Worm (Caenorhabditis elegans): Measurements from ENCODE around the gene mak-2.

The mak-2 gene

ce11 chrIV:842630-843029, 42.5 kb upstream of the mak-2 start:
- TF ChIP-seq xbp-1 (tag; optimal IDR thresholded peaks at IDR 0.05) (peak; percentile 19), swsn-7 (tag; optimal IDR thresholded peaks at IDR 0.05) (peak; percentile 53), F16B12.6 (tag; optimal IDR thresholded peaks at IDR 0.05) (peak; percentile 39), nhr-20 (tag; optimal IDR thresholded peaks at IDR 0.05) (peak; percentile 60), sptf-1 (tag; optimal IDR thresholded peaks at IDR 0.05) (no peak), ceh-88 (GFP tag; IDR thresholded peaks at IDR 0.05) (no peak), dsc-1 (tag; optimal IDR thresholded peaks at IDR 0.05) (peak; percentile 55), mep-1 (tag; optimal IDR thresholded peaks at IDR 0.05) (peak; percentile 58), mdl-1 (tag; optimal IDR thresholded peaks at IDR 0.05) (peak in 1 of 2 experiments; percentile 64), lin-14 (GFP tag; optimal IDR thresholded peaks at IDR 0.05) (no peak), egl-13 (tag; optimal IDR thresholded peaks at IDR 0.05) (no peak), ztf-4 (tag; optimal IDR thresholded peaks at IDR 0.05) (no peak), unc-30 (tag; optimal IDR thresholded peaks at IDR 0.05) (no peak), nhr-12 (tag; optimal IDR thresholded peaks at IDR 0.05) (no peak), snpc-4 (tag; optimal IDR thresholded peaks at IDR 0.05) (peak; percentile 47), unc-130 (tag; optimal IDR thresholded peaks at IDR 0.05) (no peak), snu-23 (GFP tag; optimal IDR thresholded peaks at IDR 0.05) (peak; percentile 77), unc-86 (tag; optimal IDR thresholded peaks at IDR 0.05) (no peak), lin-15B (tag; optimal IDR thresholded peaks at IDR 0.05) (no peak), ztf-11 (tag; optimal IDR thresholded peaks at IDR 0.05) (peak in 1 of 2 experiments; percentile 38), pax-3 (tag; optimal IDR thresholded peaks at IDR 0.05) (no peak), ceh-63 (GFP tag; optimal IDR thresholded peaks at IDR 0.05) (no peak), elt-2 (tag; optimal IDR thresholded peaks at IDR 0.05) (no peak), C16A3.4 (tag; optimal IDR thresholded peaks at IDR 0.05) (peak; percentile 50), C34B4.2 (tag; optimal IDR thresholded peaks at IDR 0.05) (no peak), efl-1 (optimal IDR thresholded peaks at IDR 0.05) (peak; percentile 52 to 53), efl-1 (GFP tag; optimal IDR thresholded peaks at IDR 0.05 in 1 of 2) (peak; percentile 46 to 94), nhr-76 (tag; optimal IDR thresholded peaks at IDR 0.05) (no peak), egl-27 (tag; optimal IDR thresholded peaks at IDR 0.05) (no peak), pag-3 (tag; optimal IDR thresholded peaks at IDR 0.05; ENCODE audit: borderline replicate concordance, insufficient read depth) (no peak), ceh-8 (GFP tag; optimal IDR thresholded peaks at IDR 0.05) (no peak), lir-3 (tag; optimal IDR thresholded peaks at IDR 0.05; ENCODE audit: poor library complexity) (no peak), nhr-47 (tag; optimal IDR thresholded peaks at IDR 0.05) (peak; percentile 61), aly-2 (tag; optimal IDR thresholded peaks at IDR 0.05) (peak; percentile 8), lin-35 (GFP tag; optimal IDR thresholded peaks at IDR 0.05) (peak; percentile 60 to 72), ama-1 (optimal IDR thresholded peaks at IDR 0.05) (no peak), nhr-85 (tag) (no peak), fkh-8 (tag; optimal IDR thresholded peaks at IDR 0.05) (no peak), sup-37 (GFP tag; optimal IDR thresholded peaks at IDR 0.05) (no peak), nhr-77 (tag; optimal IDR thresholded peaks at IDR 0.05) (peak; percentile 52), nhr-71 (tag; optimal IDR thresholded peaks at IDR 0.05) (no peak), unc-98 (GFP tag; IDR thresholded peaks at IDR 0.05) (no peak), blmp-1 (tag; optimal IDR thresholded peaks at IDR 0.05) (peak; percentile 38), elt-3 (tag; optimal IDR thresholded peaks at IDR 0.05) (peak in 1 of 6 experiments; percentile 34), dpl-1 (GFP tag; optimal IDR thresholded peaks at IDR 0.05) (peak; percentile 17 to 59 (median 40)), alr-1 (tag; optimal IDR thresholded peaks at IDR 0.05; ENCODE audit: borderline replicate concordance) (no peak), hlh-4 (tag; optimal IDR thresholded peaks at IDR 0.05) (no peak), ceh-90 (tag; optimal IDR thresholded peaks at IDR 0.05) (no peak), skn-1 (tag; optimal IDR thresholded peaks at IDR 0.05) (peak; percentile 2), sox-4 (tag; optimal IDR thresholded peaks at IDR 0.05) (no peak), nhr-90 (tag; optimal IDR thresholded peaks at IDR 0.05; ENCODE audit: poor library complexity) (peak; percentile 52), fos-1 (tag; optimal IDR thresholded peaks at IDR 0.05) (peak; percentile 24), C04F5.9 (tag; optimal IDR thresholded peaks at IDR 0.05) (peak; percentile 8), unc-62 (GFP tag; optimal IDR thresholded peaks at IDR 0.05) (no peak)
